Worm (Caenorhabditis elegans): Measurements from ENCODE around the gene ubh-3.

Gene ubh-3

DNA sequence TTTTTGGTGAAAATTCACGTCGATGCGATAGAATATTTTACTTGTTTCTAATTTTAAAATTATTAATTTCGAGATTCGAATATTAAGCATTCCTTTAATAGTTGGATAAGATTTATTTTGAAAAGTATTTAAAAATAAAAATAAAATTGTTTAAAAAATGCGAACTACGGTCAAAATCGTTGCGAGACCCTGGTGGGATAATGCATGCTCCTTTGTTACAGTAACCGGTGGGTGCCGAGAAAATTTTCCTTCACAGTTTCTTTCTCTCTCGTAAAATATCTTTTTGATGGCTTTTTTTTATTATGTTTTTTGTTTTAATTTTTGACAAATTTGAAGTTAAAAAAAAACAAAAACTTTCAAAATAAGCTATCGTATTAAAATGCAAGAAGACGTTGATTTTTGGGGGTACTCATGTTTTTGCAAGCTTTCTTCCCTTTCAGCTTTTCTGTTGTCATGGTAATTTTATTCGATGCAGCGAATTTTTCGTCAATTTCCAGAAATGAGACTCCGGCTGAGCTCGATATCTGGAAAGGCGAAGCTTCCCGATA lies 11.9 kb downstream of the ubh-3 start, which contains the start of gene dgtr-1 (continued):
- no peak for TF ChIP-seq B0035.1 (tag; optimal IDR thresholded peaks at IDR 0.05)
- TF ChIP-seq snpc-3.4 (tag; optimal IDR thresholded peaks at IDR 0.05), result peak; percentile 17
- peak; percentile 77 for TF ChIP-seq madf-8 (GFP tag; conservative IDR thresholded peaks at IDR 0.05)
- no peak for TF ChIP-seq cebp-2 (GFP tag; IDR thresholded peaks at IDR 0.05)
- TF ChIP-seq tbp1 (GFP tag; optimal IDR thresholded peaks at IDR 0.05), result no peak
- no peak for TF ChIP-seq lin-26 (GFP tag; IDR thresholded peaks at IDR 0.05)
- no peak for TF ChIP-seq sptf-2 (GFP tag; optimal IDR thresholded peaks at IDR 0.05)
- TF ChIP-seq rcor-1 (GFP tag; IDR thresholded peaks at IDR 0.05), result 0 out of 2 replicates have a peak, but pooled peaks have one; percentile 8
- TF ChIP-seq ceh-79 (tag; optimal IDR thresholded peaks at IDR 0.05), result no peak
- TF ChIP-seq pbrm-1 (GFP tag; IDR thresholded peaks at IDR 0.05), result no peak
- TF ChIP-seq lin-40 (tag; optimal IDR thresholded peaks at IDR 0.05), result no peak
- TF ChIP-seq snpc-1.1 (tag; optimal IDR thresholded peaks at IDR 0.05; ENCODE audit: insufficient read depth), result no peak
- TF ChIP-seq athp-1 (tag; optimal IDR thresholded peaks at IDR 0.05), result no peak
- TF ChIP-seq xnd-1 (tag; optimal IDR thresholded peaks at IDR 0.05), result peak; percentile 78
- TF ChIP-seq T26A5.8 (tag; optimal IDR thresholded peaks at IDR 0.05), result no peak
- TF ChIP-seq Y79H2A.3 (GFP tag; conservative IDR thresholded peaks at IDR 0.05), result no peak
- TF ChIP-seq bed-2 (GFP tag; IDR thresholded peaks at IDR 0.05), result no peak
- peak; percentile 17 for TF ChIP-seq efl-1 (GFP tag; optimal IDR thresholded peaks at IDR 0.05)
- no peak for TF ChIP-seq rec-8 (tag; optimal IDR thresholded peaks at IDR 0.05)

ce11 chrV:6495353-6495752 lies 13.2 kb downstream of the ubh-3 start:
- TF ChIP-seq nhr-90 (tag; optimal IDR thresholded peaks at IDR 0.05) (no peak), nhr-80 (tag; optimal IDR thresholded peaks at IDR 0.05) (peak; percentile 26)

- no peak for TF ChIP-seq rcor-1 (GFP tag; IDR thresholded peaks at IDR 0.05)
- no peak for TF ChIP-seq F55B11.4 (tag; optimal IDR thresholded peaks at IDR 0.05; ENCODE audit: borderline replicate concordance, insufficient read depth)
- TF ChIP-seq nfya-1 (tag; optimal IDR thresholded peaks at IDR 0.05; ENCODE audit: borderline replicate concordance, insufficient read depth), result no peak
- TF ChIP-seq cebp-2 (GFP tag; IDR thresholded peaks at IDR 0.05), result no peak
- TF ChIP-seq F23B12.7 (tag; optimal IDR thresholded peaks at IDR 0.05; ENCODE audit: insufficient read depth), result no peak
- TF ChIP-seq chd-7 (tag; optimal IDR thresholded peaks at IDR 0.05), result no peak
- no peak for TF ChIP-seq repo-1 (tag; optimal IDR thresholded peaks at IDR 0.05)
- no peak for TF ChIP-seq aptf-3 (GFP tag; IDR thresholded peaks at IDR 0.05)
- no peak for TF ChIP-seq snpc-1.1 (tag; optimal IDR thresholded peaks at IDR 0.05; ENCODE audit: insufficient read depth)
- TF ChIP-seq ztf-25 (GFP tag; IDR thresholded peaks at IDR 0.05), result no peak
- TF ChIP-seq mxl-1 (tag; optimal IDR thresholded peaks at IDR 0.05), result no peak
- TF ChIP-seq dpff-1 (tag; optimal IDR thresholded peaks at IDR 0.05), result no peak
- TF ChIP-seq ceh-100 (GFP tag; IDR thresholded peaks at IDR 0.05), result no peak
- TF ChIP-seq B0035.1 (tag; optimal IDR thresholded peaks at IDR 0.05), result no peak
Measured at ce11 chrV:6493821-6494220, 14.8 kb downstream of the ubh-3 start, which contains the start of gene cpt-6. Gene cpt-6, minus strand, starts transcription at chrV:6493921.

DNA sequence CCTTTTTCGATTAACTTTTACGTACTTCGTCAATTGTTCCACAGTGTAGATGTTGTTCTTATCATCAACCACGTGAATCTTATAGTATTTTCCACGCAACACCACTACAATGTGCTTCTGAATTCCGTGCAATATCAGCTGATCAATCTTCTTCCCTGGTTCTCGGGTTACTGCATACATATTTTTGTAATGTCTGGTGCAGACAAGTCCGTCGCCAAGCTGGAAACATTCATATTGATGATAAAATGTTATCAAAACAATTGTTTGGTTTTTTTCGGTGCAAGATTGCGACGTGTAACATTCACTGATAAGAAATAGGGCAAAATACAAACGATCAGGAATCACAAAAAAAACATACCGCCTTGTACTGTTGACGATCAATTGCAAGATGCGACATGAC lies 16.1 kb downstream of the ubh-3 start:
- TF ChIP-seq tbp1 (GFP tag; optimal IDR thresholded peaks at IDR 0.05) (no peak), nhr-80 (tag; optimal IDR thresholded peaks at IDR 0.05) (peak; percentile 65)

- no peak for TF ChIP-seq F10E7.11 (tag; optimal IDR thresholded peaks at IDR 0.05)
- TF ChIP-seq dox-1 (GFP tag; IDR thresholded peaks at IDR 0.05), result 0 out of 2 replicates have a peak, but pooled peaks have one; percentile 4
- TF ChIP-seq cebp-1 (GFP tag; IDR thresholded peaks at IDR 0.05), result no peak
- TF ChIP-seq cebp-1 (tag; optimal IDR thresholded peaks at IDR 0.05), result no peak
- TF ChIP-seq nhr-80 (tag; optimal IDR thresholded peaks at IDR 0.05), result peak; percentile 84
- peak; percentile 55 for TF ChIP-seq atf-7 (tag; optimal IDR thresholded peaks at IDR 0.05)
- peak; percentile 60; the same call in 1 of the 2 replicates for TF ChIP-seq hsf-1 (GFP tag; IDR thresholded peaks at IDR 0.05)
Measured at ce11 chrV:6488849-6489248, 19.8 kb downstream of the ubh-3 start, which contains the start of gene lec-10. Gene lec-10, minus strand, starts transcription at chrV:6489120.
